Worm (Caenorhabditis elegans) whole organism, L1 larva: ENCODE results near the gene clec-42.

Experiments
- aha-1 ChIP-seq: fragments of 150-350 bp; optimal IDR thresholded peaks from 2 replicates; lab custom pipeline; 2014; ENCODE audit warnings: missing biosample characterization, missing genetic modification characterization
- ceh-63 ChIP-seq: fragments of 200-800 bp; sonication (Bioruptor generic); optimal IDR thresholded peaks from 2 replicates; lab custom pipeline; 2018; ENCODE audit warnings: mild to moderate bottlenecking, missing genetic modification characterization, missing compliant biosample characterization
- dpl-1 ChIP-seq, 3 experiments: fragments of 150-350 bp in 2 of 3; sonication (generic microtip) in 1 of 3; optimal IDR thresholded peaks; 2 replicates each; lab custom pipeline; 2014 to 2017; ENCODE audit warnings: missing biosample characterization in 3 of 3, missing genetic modification characterization in 3 of 3, missing genetic modification reagents in 3 of 3
- efl-1 ChIP-seq, 4 experiments: fragments of 150-350 bp; optimal IDR thresholded peaks in 3 of 4; peaks in 1 of 4; 1 replicate in 1 of 4; 2 replicates in 3 of 4; lab custom pipeline; 2014; ENCODE audit warnings: missing biosample characterization in 2 of 4, missing genetic modification characterization in 2 of 4, missing genetic modification reagents in 2 of 4
- egl-13 ChIP-seq: sonication (generic microtip); optimal IDR thresholded peaks from 2 replicates; lab custom pipeline; 2016; ENCODE audit warnings: missing genotype, missing genetic modification reagents, missing genetic modification characterization, missing compliant biosample characterization
- elt-2 ChIP-seq: sonication (generic microtip); optimal IDR thresholded peaks from 2 replicates; lab custom pipeline; 2016; ENCODE audit warnings: missing genetic modification characterization, mild to moderate bottlenecking, inconsistent platforms, missing compliant biosample characterization, missing genetic modification reagents
- ets-5 ChIP-seq: fragments of 200-800 bp; sonication (Bioruptor generic); IDR thresholded peaks from 2 replicates; pipeline ENCODE4 v1.3.6; 2022; ENCODE audit warnings: missing genetic modification characterization, missing compliant biosample characterization
- grh-1 ChIP-seq: fragments of 200-800 bp; sonication (Bioruptor generic); IDR thresholded peaks from 2 replicates; pipeline ENCODE4 v1.3.6; 2022; ENCODE audit warnings: missing genetic modification reagents, missing genetic modification characterization, missing compliant biosample characterization
- irx-1 ChIP-seq: sonication (generic microtip); optimal IDR thresholded peaks from 2 replicates; lab custom pipeline; 2016; ENCODE audit warnings: missing genetic modification characterization, missing compliant biosample characterization
- lin-13 ChIP-seq: fragments of 150-350 bp; optimal IDR thresholded peaks from 2 replicates; lab custom pipeline; 2014; ENCODE audit warnings: missing biosample characterization, missing genetic modification reagents, missing genetic modification characterization
- lin-14 ChIP-seq: fragments of 200-800 bp; sonication (Bioruptor generic); optimal IDR thresholded peaks from 2 replicates; lab custom pipeline; 2018; ENCODE audit warnings: mild to moderate bottlenecking, missing genetic modification characterization, moderate library complexity, missing compliant biosample characterization
- lin-35 ChIP-seq, 2 experiments: fragments of 150-350 bp; optimal IDR thresholded peaks; 2 replicates each; lab custom pipeline; 2014; ENCODE audit warnings: missing biosample characterization in 2 of 2, missing genetic modification characterization in 2 of 2, missing genetic modification reagents in 2 of 2
- lsy-2 ChIP-seq, 2 experiments: fragments of 150-350 bp; optimal IDR thresholded peaks; 2 replicates each; lab custom pipeline; 2014; ENCODE audit warnings: missing biosample characterization in 2 of 2, missing genetic modification characterization in 2 of 2
- nhr-28 ChIP-seq: fragments of 150-350 bp; optimal IDR thresholded peaks from 2 replicates; lab custom pipeline; 2014; ENCODE audit warnings: missing biosample characterization, missing genetic modification characterization
- nhr-71 ChIP-seq: sonication (generic microtip); optimal IDR thresholded peaks from 2 replicates; lab custom pipeline; 2016; ENCODE audit warnings: mild to moderate bottlenecking, missing genetic modification characterization, moderate library complexity, missing compliant biosample characterization
- nhr-76 ChIP-seq: sonication (generic microtip); optimal IDR thresholded peaks from 2 replicates; lab custom pipeline; 2017; ENCODE audit warnings: missing biosample characterization, missing genetic modification characterization
- nhr-85 ChIP-seq: sonication (generic microtip); peaks from one replicate; lab custom pipeline; 2016; ENCODE audit warnings: missing genetic modification characterization, inconsistent platforms, missing compliant biosample characterization
- pag-3 ChIP-seq: sonication (generic microtip); optimal IDR thresholded peaks from 2 replicates; lab custom pipeline; 2017; ENCODE audit warnings: missing genetic modification characterization, mild to moderate bottlenecking, missing compliant biosample characterization, antibody characterized with exemption, borderline replicate concordance; ENCODE audit not compliant: insufficient read depth
- pax-3 ChIP-seq: fragments of 200-800 bp; sonication (Bioruptor generic); optimal IDR thresholded peaks from 2 replicates; lab custom pipeline; 2018; ENCODE audit warnings: mild to moderate bottlenecking, missing genetic modification characterization, moderate library complexity, missing compliant biosample characterization
- pqm-1 ChIP-seq: sonication (generic microtip); optimal IDR thresholded peaks from 3 replicates; lab custom pipeline; 2017; ENCODE audit warnings: missing biosample characterization, missing genetic modification characterization
- sox-4 ChIP-seq: sonication (generic microtip); optimal IDR thresholded peaks from 2 replicates; lab custom pipeline; 2016; ENCODE audit warnings: missing genetic modification characterization, missing compliant biosample characterization
- zag-1 ChIP-seq: fragments of 150-350 bp; optimal IDR thresholded peaks from 2 replicates; lab custom pipeline; 2014; ENCODE audit warnings: missing biosample characterization, missing genetic modification characterization
- zip-4 ChIP-seq: fragments of 200-800 bp; sonication (Bioruptor generic); optimal IDR thresholded peaks from 2 replicates; lab custom pipeline; 2018; ENCODE audit warnings: mild to moderate bottlenecking, missing genetic modification characterization, moderate library complexity, missing compliant biosample characterization

clec-42 gene

ce11 chrV:18236714-18237288, 45.6 kb downstream of the clec-42 start, which contains the start of gene R10E8.3:
Gene R10E8.3 (minus strand): TSS chrV:18236764.
- peak in 1 of 2 experiments; percentile 4 for TF ChIP-seq lin-35 (GFP tag; optimal IDR thresholded peaks at IDR 0.05; lab: Kevin White, UChicago)
- no peak for TF ChIP-seq lin-13 (GFP tag; lab: Kevin White, UChicago)

- TF ChIP-seq pag-3 (no peak), grh-1 (no peak), sox-4 (no peak), egl-13 (tag; lab: Kevin White, UChicago) (no peak), nhr-71 (tag; lab: Kevin White, UChicago) (no peak), nhr-28 (no peak), elt-2 (tag; lab: Kevin White, UChicago) (peak; percentile 81), zag-1 (no peak), lin-35 (GFP tag; optimal IDR thresholded peaks at IDR 0.05; lab: Kevin White, UChicago) (peak in 1 of 2 experiments; percentile 30), efl-1 (optimal IDR thresholded peaks at IDR 0.05; lab: Kevin White, UChicago) (no peak), efl-1 (GFP tag; optimal IDR thresholded peaks at IDR 0.05 in 1 of 2; lab: Kevin White, UChicago) (peak in 1 of 2 experiments; percentile 82), dpl-1 (GFP tag; optimal IDR thresholded peaks at IDR 0.05; lab: Kevin White, UChicago) (peak in 1 of 3 experiments; percentile 2), ceh-63 (GFP tag; lab: Kevin White, UChicago) (no peak), lsy-2 (tag; optimal IDR thresholded peaks at IDR 0.05; lab: Kevin White, UChicago) (peak in 1 of 2 experiments; percentile 32), irx-1 (tag; lab: Kevin White, UChicago) (no peak)
- TF ChIP-seq, all 84 proteins: peak for 5
Measured at ce11 chrV:18241328-18241727, 50.1 kb downstream of the clec-42 start, which contains the start of gene R10E8.8. Gene R10E8.8 (minus strand): TSS chrV:18241670.

ce11 chrV:18243227-18243626, 52.0 kb downstream of the clec-42 start:
- no peak for TF ChIP-seq egl-13 (tag; lab: Kevin White, UChicago)
- TF ChIP-seq nhr-76 (tag; lab: Kevin White, UChicago), result no peak
- TF ChIP-seq aha-1, result no peak
- TF ChIP-seq lin-35 (GFP tag; optimal IDR thresholded peaks at IDR 0.05; lab: Kevin White, UChicago), result no peak
- TF ChIP-seq nhr-85 (tag; lab: Kevin White, UChicago), result no peak
- TF ChIP-seq lin-14 (GFP tag; lab: Kevin White, UChicago), result no peak
- no peak for TF ChIP-seq elt-2 (tag; lab: Kevin White, UChicago)
- TF ChIP-seq pqm-1 (tag; lab: Kevin White, UChicago), result no peak
- no peak for TF ChIP-seq zip-4 (GFP tag; lab: Kevin White, UChicago)
- TF ChIP-seq ets-5 (GFP tag; lab: Robert Waterston, UW), result no peak
- TF ChIP-seq pag-3, result no peak
- no peak for TF ChIP-seq pax-3 (tag; lab: Kevin White, UChicago)
- TF ChIP-seq, all 84 proteins: peak for 0
